Worm (Caenorhabditis elegans): Measurements from ENCODE around the gene cor-1.

DNA sequence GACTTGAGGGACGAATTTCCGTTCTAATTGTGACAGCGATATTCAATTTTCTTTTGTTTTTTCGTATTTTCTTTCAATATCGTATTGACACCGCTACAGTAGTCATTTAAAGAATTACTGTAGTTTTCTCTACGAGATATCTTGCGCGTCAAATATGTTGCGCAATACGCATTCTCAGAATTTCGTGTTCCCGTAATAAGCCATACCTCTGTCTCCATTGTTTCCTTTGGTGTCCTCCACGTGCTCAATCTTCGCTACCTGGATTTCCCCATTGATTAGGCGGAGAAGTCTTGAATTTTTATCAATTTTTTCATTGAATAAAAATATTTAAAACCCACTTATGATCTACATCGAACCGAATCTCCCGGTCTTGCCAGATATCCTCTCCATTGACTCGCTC, 12.3 kb downstream of the cor-1 start:
- TF ChIP-seq pqm-1 (tag; optimal IDR thresholded peaks at IDR 0.05) = no peak
- no peak for TF ChIP-seq nhr-77 (tag; optimal IDR thresholded peaks at IDR 0.05)
- no peak for TF ChIP-seq snpc-4 (tag; optimal IDR thresholded peaks at IDR 0.05)
- TF ChIP-seq hmg-11 (tag; optimal IDR thresholded peaks at IDR 0.05) = no peak
- TF ChIP-seq jun-1 (tag; optimal IDR thresholded peaks at IDR 0.05) = no peak
- TF ChIP-seq ceh-9 (tag; optimal IDR thresholded peaks at IDR 0.05) = no peak
- TF ChIP-seq ZK546.5 (tag; optimal IDR thresholded peaks at IDR 0.05) = no peak
- no peak for TF ChIP-seq elt-1 (tag; optimal IDR thresholded peaks at IDR 0.05)

Measured in whole organism, L3 larva.